Comparison of ENCODE assay signal across 1 fruit fly cellular context in genomic region chrX:19014568-19014967, dm6.
A peak's percentile ranks its signal among the peaks of the same experiment; 100 is the strongest.
TF ChIP-seq lines count a peak whose summit lies in the region.

No protein-coding gene starts in this region.

TF ChIP-seq in whole organism, embryonic, 481 proteins besides CTCF, POLR2A, EP300 and RAD21 (continued from another document and continues in another):
- TF ChIP-seq stc (GFP tag; IDR thresholded peaks at IDR 0.05; lab: Robert Waterston, UW) (no peak), fd64A (GFP tag; optimal IDR thresholded peaks at IDR 0.05; lab: Kevin White, UChicago) (no peak), CG4707 (GFP tag; optimal IDR thresholded peaks at IDR 0.05; lab: Kevin White, UChicago) (no peak), CG3065 (GFP tag; optimal IDR thresholded peaks at IDR 0.05; lab: Kevin White, UChicago) (no peak), dmrt11E (tag; optimal IDR thresholded peaks at IDR 0.05; lab: Kevin White, UChicago) (peak; percentile 56), CG43689 (GFP tag; IDR thresholded peaks at IDR 0.05; lab: Robert Waterston, UW) (no peak), CG7357 (GFP tag; IDR thresholded peaks at IDR 0.05; lab: Robert Waterston, UW) (no peak), CG7963 (GFP tag; IDR thresholded peaks at IDR 0.05; lab: Robert Waterston, UW; ENCODE audit: partially characterized antibody) (no peak), hkb (optimal IDR thresholded peaks at IDR 0.05; lab: Kevin White, UChicago) (no peak), hkb (GFP tag; IDR thresholded peaks at IDR 0.05; lab: Robert Waterston, UW) (no peak), CG7745 (tag; optimal IDR thresholded peaks at IDR 0.05; lab: Kevin White, UChicago) (no peak), vvl (GFP tag; IDR thresholded peaks at IDR 0.05; lab: Robert Waterston, UW) (no peak), dmrt99B (tag; optimal IDR thresholded peaks at IDR 0.05; lab: Kevin White, UChicago) (peak; percentile 9), CG18262 (tag; optimal IDR thresholded peaks at IDR 0.05; lab: Kevin White, UChicago) (peak; percentile 56), CG10431 (GFP tag; optimal IDR thresholded peaks at IDR 0.05; lab: Kevin White, UChicago) (no peak), sisA (GFP tag; IDR thresholded peaks at IDR 0.05; lab: Robert Waterston, UW) (no peak), NK7.1 (GFP tag; optimal IDR thresholded peaks at IDR 0.05; lab: Kevin White, UChicago) (no peak), CG9609 (GFP tag; optimal IDR thresholded peaks at IDR 0.05; lab: Kevin White, UChicago) (no peak), CG9437 (GFP tag; optimal IDR thresholded peaks at IDR 0.05; lab: Kevin White, UChicago) (no peak), CG14667 (GFP tag; IDR thresholded peaks at IDR 0.05; lab: Robert Waterston, UW) (no peak), CG15479 (GFP tag; optimal IDR thresholded peaks at IDR 0.05; lab: Kevin White, UChicago) (no peak), btn (GFP tag; optimal IDR thresholded peaks at IDR 0.05; lab: Kevin White, UChicago) (no peak), ap (GFP tag; IDR thresholded peaks at IDR 0.05; lab: Robert Waterston, UW) (no peak), unc-4 (GFP tag; IDR thresholded peaks at IDR 0.05; lab: Robert Waterston, UW; ENCODE audit: partially characterized antibody) (no peak), CG6689 (GFP tag; IDR thresholded peaks at IDR 0.05; lab: Robert Waterston, UW) (no peak), cg (GFP tag; optimal IDR thresholded peaks at IDR 0.05; lab: Kevin White, UChicago) (no peak), CG7928 (GFP tag; optimal IDR thresholded peaks at IDR 0.05; lab: Kevin White, UChicago) (no peak), CG1233 (GFP tag; optimal IDR thresholded peaks at IDR 0.05; lab: Kevin White, UChicago) (no peak), p53 (GFP tag; optimal IDR thresholded peaks at IDR 0.05; lab: Kevin White, UChicago) (no peak), CG11723 (GFP tag; optimal IDR thresholded peaks at IDR 0.05; lab: Kevin White, UChicago) (no peak), Atf3 (GFP tag; optimal IDR thresholded peaks at IDR 0.05; lab: Kevin White, UChicago) (no peak), CG17359 (tag; optimal IDR thresholded peaks at IDR 0.05; lab: Kevin White, UChicago) (peak; percentile 4), Nf-YC (tag; optimal IDR thresholded peaks at IDR 0.05; lab: Kevin White, UChicago) (no peak), ttk (GFP tag; IDR thresholded peaks at IDR 0.05; lab: Robert Waterston, UW) (no peak), lmd (GFP tag; IDR thresholded peaks at IDR 0.05; lab: Robert Waterston, UW) (no peak), CG11247 (GFP tag; IDR thresholded peaks at IDR 0.05; lab: Robert Waterston, UW) (no peak), CG2678 (tag; optimal IDR thresholded peaks at IDR 0.05; lab: Kevin White, UChicago) (peak; percentile 6), shn (GFP tag; optimal IDR thresholded peaks at IDR 0.05; lab: Kevin White, UChicago) (no peak), NC2β (GFP tag; optimal IDR thresholded peaks at IDR 0.05; lab: Kevin White, UChicago) (no peak), ssp (GFP tag; IDR thresholded peaks at IDR 0.05; lab: Robert Waterston, UW) (no peak), gem (tag; optimal IDR thresholded peaks at IDR 0.05; lab: Kevin White, UChicago) (peak; percentile 39), CG17829 (tag; optimal IDR thresholded peaks at IDR 0.05; lab: Kevin White, UChicago) (peak; percentile 12), HmgD (GFP tag; optimal IDR thresholded peaks at IDR 0.05; lab: Kevin White, UChicago) (no peak), grau (tag; optimal IDR thresholded peaks at IDR 0.05; lab: Kevin White, UChicago) (no peak), CG3726 (GFP tag; IDR thresholded peaks at IDR 0.05; lab: Robert Waterston, UW) (no peak), vfl (GFP tag; optimal IDR thresholded peaks at IDR 0.05; lab: Kevin White, UChicago) (no peak), gsb-n (tag; optimal IDR thresholded peaks at IDR 0.05; lab: Kevin White, UChicago) (peak; percentile 63), CG12071 (GFP tag; optimal IDR thresholded peaks at IDR 0.05; lab: Kevin White, UChicago) (no peak), zf30C (GFP tag; optimal IDR thresholded peaks at IDR 0.05; lab: Kevin White, UChicago) (peak; percentile 8), chinmo (GFP tag; IDR thresholded peaks at IDR 0.05; lab: Robert Waterston, UW; ENCODE audit: partially characterized antibody) (no peak), phol (tag; optimal IDR thresholded peaks at IDR 0.05; lab: Kevin White, UChicago) (peak; percentile 27), CG2712 (tag; optimal IDR thresholded peaks at IDR 0.05; lab: Kevin White, UChicago) (peak; percentile 53), CG8388 (GFP tag; optimal IDR thresholded peaks at IDR 0.05; lab: Kevin White, UChicago) (peak; percentile 12), Hr39 (optimal IDR thresholded peaks at IDR 0.05; lab: Kevin White, UChicago) (no peak), CG3163 (GFP tag; optimal IDR thresholded peaks at IDR 0.05; lab: Kevin White, UChicago) (no peak), CG10462 (GFP tag; optimal IDR thresholded peaks at IDR 0.05; lab: Kevin White, UChicago) (no peak), CG8359 (GFP tag; optimal IDR thresholded peaks at IDR 0.05; lab: Kevin White, UChicago; ENCODE audit: borderline replicate concordance) (no peak), jing (GFP tag; optimal IDR thresholded peaks at IDR 0.05; lab: Kevin White, UChicago) (no peak), CoRest (tag; optimal IDR thresholded peaks at IDR 0.05; lab: Kevin White, UChicago) (no peak), Ravus (GFP tag; IDR thresholded peaks at IDR 0.05; lab: Robert Waterston, UW) (no peak), Bteb2 (GFP tag; optimal IDR thresholded peaks at IDR 0.05; lab: Kevin White, UChicago) (no peak), CG12744 (GFP tag; optimal IDR thresholded peaks at IDR 0.05; lab: Kevin White, UChicago) (no peak), Hmr (GFP tag; optimal IDR thresholded peaks at IDR 0.05; lab: Kevin White, UChicago) (no peak), CG11695 (GFP tag; IDR thresholded peaks at IDR 0.05; lab: Robert Waterston, UW) (no peak), Six4 (GFP tag; optimal IDR thresholded peaks at IDR 0.05; lab: Kevin White, UChicago) (no peak), lola (GFP tag; optimal IDR thresholded peaks at IDR 0.05; lab: Kevin White, UChicago) (peak in 1 of 3 experiments; percentile 48), Doc3 (GFP tag; IDR thresholded peaks at IDR 0.05; lab: Robert Waterston, UW; ENCODE audit: partially characterized antibody) (no peak), odd (GFP tag; optimal IDR thresholded peaks at IDR 0.05; lab: Kevin White, UChicago) (no peak), Antp (GFP tag; optimal IDR thresholded peaks at IDR 0.05; lab: Kevin White, UChicago) (no peak), salm (tag; optimal IDR thresholded peaks at IDR 0.05; lab: Kevin White, UChicago) (no peak), Dad (GFP tag; optimal IDR thresholded peaks at IDR 0.05; lab: Kevin White, UChicago) (no peak), ash1 (GFP tag; optimal IDR thresholded peaks at IDR 0.05; lab: Kevin White, UChicago) (no peak), CG13894 (tag; optimal IDR thresholded peaks at IDR 0.05; lab: Kevin White, UChicago) (no peak), caup (GFP tag; optimal IDR thresholded peaks at IDR 0.05; lab: Kevin White, UChicago; ENCODE audit: severe bottlenecking) (no peak), sens-2 (GFP tag; IDR thresholded peaks at IDR 0.05; lab: Robert Waterston, UW) (no peak), CG7786 (GFP tag; optimal IDR thresholded peaks at IDR 0.05; lab: Kevin White, UChicago) (no peak), Hey (tag; optimal IDR thresholded peaks at IDR 0.05; lab: Kevin White, UChicago) (no peak), slp2 (GFP tag; optimal IDR thresholded peaks at IDR 0.05; lab: Kevin White, UChicago) (no peak), NC2α (GFP tag; optimal IDR thresholded peaks at IDR 0.05; lab: Kevin White, UChicago) (no peak), CG32767 (GFP tag; IDR thresholded peaks at IDR 0.05; lab: Robert Waterston, UW) (no peak), CG17186 (GFP tag; optimal IDR thresholded peaks at IDR 0.05; lab: Kevin White, UChicago) (no peak), psq (GFP tag; optimal IDR thresholded peaks at IDR 0.05; lab: Kevin White, UChicago) (no peak), CG12942 (GFP tag; optimal IDR thresholded peaks at IDR 0.05; lab: Kevin White, UChicago) (no peak), CG16863 (GFP tag; optimal IDR thresholded peaks at IDR 0.05; lab: Kevin White, UChicago) (no peak), Atf-2 (GFP tag; optimal IDR thresholded peaks at IDR 0.05; lab: Kevin White, UChicago) (no peak), ab (GFP tag; optimal IDR thresholded peaks at IDR 0.05; lab: Kevin White, UChicago) (no peak), Xrp1 (GFP tag; IDR thresholded peaks at IDR 0.05; lab: Robert Waterston, UW) (peak; percentile 47; the same call in 1 of the 2 replicates), CG12219 (GFP tag; optimal IDR thresholded peaks at IDR 0.05; lab: Kevin White, UChicago) (no peak), CG17802 (tag; optimal IDR thresholded peaks at IDR 0.05; lab: Kevin White, UChicago) (no peak), bab2 (GFP tag; optimal IDR thresholded peaks at IDR 0.05; lab: Kevin White, UChicago) (no peak), Oaz (GFP tag; IDR thresholded peaks at IDR 0.05; lab: Robert Waterston, UW) (no peak), CG18011 (GFP tag; optimal IDR thresholded peaks at IDR 0.05; lab: Kevin White, UChicago) (no peak), row (GFP tag; IDR thresholded peaks at IDR 0.05; lab: Robert Waterston, UW) (no peak), CG7556 (GFP tag; optimal IDR thresholded peaks at IDR 0.05; lab: Kevin White, UChicago) (no peak), CG33557 (GFP tag; optimal IDR thresholded peaks at IDR 0.05; lab: Kevin White, UChicago) (peak; percentile 9), bcd (GFP tag; optimal IDR thresholded peaks at IDR 0.05; lab: Kevin White, UChicago) (no peak), HLHmδ (GFP tag; optimal IDR thresholded peaks at IDR 0.05; lab: Kevin White, UChicago) (no peak), CG8290 (GFP tag; optimal IDR thresholded peaks at IDR 0.05; lab: Kevin White, UChicago) (no peak), CG8290 (tag; optimal IDR thresholded peaks at IDR 0.05; lab: Kevin White, UChicago) (no peak), Optix (GFP tag; IDR thresholded peaks at IDR 0.05; lab: Robert Waterston, UW) (no peak), CG4282 (GFP tag; optimal IDR thresholded peaks at IDR 0.05; lab: Kevin White, UChicago) (no peak), bsh (GFP tag; optimal IDR thresholded peaks at IDR 0.05; lab: Kevin White, UChicago) (peak in 1 of 2 experiments; percentile 43), CG6813 (GFP tag; optimal IDR thresholded peaks at IDR 0.05; lab: Kevin White, UChicago) (no peak), eve (GFP tag; optimal IDR thresholded peaks at IDR 0.05; lab: Kevin White, UChicago) (no peak), tup (GFP tag; optimal IDR thresholded peaks at IDR 0.05; lab: Kevin White, UChicago) (no peak), Fer1 (GFP tag; optimal IDR thresholded peaks at IDR 0.05; lab: Kevin White, UChicago) (no peak), wdn (GFP tag; IDR thresholded peaks at IDR 0.05; lab: Robert Waterston, UW) (no peak), CG10267 (tag; optimal IDR thresholded peaks at IDR 0.05; lab: Kevin White, UChicago) (peak; percentile 22), Stat92E (GFP tag; optimal IDR thresholded peaks at IDR 0.05; lab: Kevin White, UChicago) (no peak), CG4360 (GFP tag; IDR thresholded peaks at IDR 0.05; lab: Robert Waterston, UW) (no peak), trem (tag; optimal IDR thresholded peaks at IDR 0.05; lab: Kevin White, UChicago) (peak; percentile 0), CG14965 (GFP tag; optimal IDR thresholded peaks at IDR 0.05; lab: Kevin White, UChicago; ENCODE audit: borderline replicate concordance) (no peak), ftz-f1 (GFP tag; optimal IDR thresholded peaks at IDR 0.05; lab: Kevin White, UChicago) (no peak), Sox100B (GFP tag; optimal IDR thresholded peaks at IDR 0.05; lab: Kevin White, UChicago) (no peak), ewg (GFP tag; optimal IDR thresholded peaks at IDR 0.05; lab: Kevin White, UChicago) (no peak), sc (optimal IDR thresholded peaks at IDR 0.05; lab: Kevin White, UChicago) (no peak), sc (GFP tag; optimal IDR thresholded peaks at IDR 0.05; lab: Kevin White, UChicago) (no peak), Scr (GFP tag; IDR thresholded peaks at IDR 0.05; lab: Robert Waterston, UW; ENCODE audit: partially characterized antibody) (no peak), Oli (tag; optimal IDR thresholded peaks at IDR 0.05; lab: Kevin White, UChicago) (no peak), Dll (GFP tag; IDR thresholded peaks at IDR 0.05; lab: Robert Waterston, UW; ENCODE audit: partially characterized antibody) (no peak), sens (GFP tag; lab: Kevin White, UChicago) (peak; percentile 37), Dbx (GFP tag; IDR thresholded peaks at IDR 0.05; lab: Robert Waterston, UW) (no peak), CG17361 (GFP tag; IDR thresholded peaks at IDR 0.05; lab: Robert Waterston, UW) (0 out of 3 replicates have a peak, but pooled peaks have one; percentile 38), CHES-1-like (GFP tag; optimal IDR thresholded peaks at IDR 0.05; lab: Kevin White, UChicago) (no peak), CG34224 (GFP tag; IDR thresholded peaks at IDR 0.05; lab: Robert Waterston, UW; ENCODE audit: partially characterized antibody) (no peak), Trl (optimal IDR thresholded peaks at IDR 0.05; lab: Kevin White, UChicago) (no peak), Trl (GFP tag; optimal IDR thresholded peaks at IDR 0.05; lab: Kevin White, UChicago) (no peak), Bdp1 (GFP tag; optimal IDR thresholded peaks at IDR 0.05; lab: Kevin White, UChicago) (no peak), hth (optimal IDR thresholded peaks at IDR 0.05; lab: Kevin White, UChicago) (no peak), Hsf (GFP tag; optimal IDR thresholded peaks at IDR 0.05; lab: Kevin White, UChicago) (no peak), CG16815 (GFP tag; optimal IDR thresholded peaks at IDR 0.05; lab: Kevin White, UChicago) (no peak), CG13123 (GFP tag; optimal IDR thresholded peaks at IDR 0.05; lab: Kevin White, UChicago) (no peak), CG4854 (GFP tag; optimal IDR thresholded peaks at IDR 0.05; lab: Kevin White, UChicago) (no peak), CG14050 (GFP tag; IDR thresholded peaks at IDR 0.05; lab: Robert Waterston, UW) (no peak), pho (GFP tag; optimal IDR thresholded peaks at IDR 0.05; lab: Kevin White, UChicago) (no peak), Aef1 (GFP tag; IDR thresholded peaks at IDR 0.05; lab: Robert Waterston, UW) (no peak), Blimp-1 (GFP tag; optimal IDR thresholded peaks at IDR 0.05; lab: Kevin White, UChicago) (peak; percentile 34), nerfin-1 (tag; optimal IDR thresholded peaks at IDR 0.05; lab: Kevin White, UChicago) (no peak), Xbp1 (GFP tag; optimal IDR thresholded peaks at IDR 0.05; lab: Kevin White, UChicago) (no peak), CG31441 (GFP tag; IDR thresholded peaks at IDR 0.05; lab: Robert Waterston, UW) (peak; percentile 31; the same call in 1 of the 2 replicates)
